Worm (Caenorhabditis elegans): ENCODE data around the gene Y46C8AL.11.

DNA sequence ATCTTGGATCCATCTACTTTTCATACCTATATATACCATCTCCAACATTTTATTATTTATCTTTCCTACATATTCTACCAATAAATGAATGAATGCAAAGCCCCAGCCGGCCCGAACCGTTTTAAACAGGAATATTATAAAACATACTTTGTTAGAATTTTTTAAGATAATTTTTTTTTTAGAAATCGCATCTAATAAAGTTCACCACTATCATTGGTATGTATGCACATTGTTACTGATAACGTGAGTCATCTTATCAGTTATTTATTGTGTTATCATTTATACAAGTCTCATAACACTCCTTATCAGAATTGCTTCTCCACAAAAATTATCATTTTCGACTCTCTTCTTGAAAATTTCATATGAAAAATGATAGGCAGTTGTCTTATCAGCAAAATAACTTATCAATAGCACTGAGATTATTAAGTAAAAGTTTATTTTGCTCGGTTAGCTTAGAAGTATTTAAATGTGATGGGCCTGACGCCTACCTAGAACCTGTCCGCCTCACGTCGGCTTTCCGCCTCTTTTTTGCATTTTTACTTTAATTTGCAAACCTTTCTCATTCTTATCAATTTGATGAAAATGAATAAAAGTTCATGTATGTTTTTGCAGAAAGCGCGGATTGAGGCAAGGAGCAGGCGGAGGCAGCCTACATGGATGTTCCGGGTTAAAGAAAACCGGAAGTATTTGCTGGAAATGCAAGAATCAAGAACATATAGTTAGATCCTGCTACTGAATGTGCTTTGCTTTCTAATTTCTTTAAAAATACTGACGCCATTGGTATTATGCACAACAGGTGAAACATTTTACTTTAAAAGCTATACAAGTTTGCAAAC is 43.2 kb upstream of the Y46C8AL.11 start, which contains the start of gene srz-62:
- TF ChIP-seq ztf-4 (tag; optimal IDR thresholded peaks at IDR 0.05) (no peak), nhr-12 (tag; optimal IDR thresholded peaks at IDR 0.05) (no peak), alr-1 (tag; optimal IDR thresholded peaks at IDR 0.05; ENCODE audit: borderline replicate concordance) (no peak), ceh-82 (tag; optimal IDR thresholded peaks at IDR 0.05) (no peak)
